Fruit fly (Drosophila melanogaster): ENCODE results near the gene CG10907.

DNA sequence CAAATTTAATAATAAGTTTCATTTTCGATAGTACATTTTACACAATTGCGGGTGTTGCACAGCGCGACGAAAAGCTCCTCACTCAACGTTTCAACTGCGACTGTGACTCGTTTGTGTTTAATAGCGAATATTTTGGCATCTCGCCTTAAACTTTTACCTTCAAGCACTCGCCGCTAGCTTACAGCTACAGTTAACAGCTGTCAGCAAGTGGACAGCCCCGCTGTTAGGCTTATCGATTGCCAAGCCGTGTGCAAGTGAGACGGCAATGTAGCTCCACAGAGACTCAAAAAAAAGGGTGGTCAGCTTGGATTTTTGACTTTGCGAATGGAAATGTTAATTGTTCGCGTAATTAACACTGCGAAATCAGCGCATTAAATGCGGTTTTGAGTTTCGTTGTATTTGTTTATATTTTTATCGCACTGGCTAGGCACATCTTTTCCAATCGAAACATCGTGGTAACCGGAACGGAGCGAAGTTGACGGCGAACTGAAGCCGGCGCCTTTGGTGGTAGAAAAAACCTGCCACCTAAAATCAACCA lies 27.6 kb upstream of the CG10907 start, which contains the start of gene loaf:
- TF ChIP-seq psq (optimal IDR thresholded peaks at IDR 0.05) (no peak), pan (optimal IDR thresholded peaks at IDR 0.05) (no peak), Dll (optimal IDR thresholded peaks at IDR 0.05) (no peak), usp (GFP tag; optimal IDR thresholded peaks at IDR 0.05) (no peak)
